Worm (Caenorhabditis elegans): Measurements from ENCODE around the gene pch-2.

The pch-2 gene

ce11 chrII:8152711-8153325, 5.3 kb upstream of the pch-2 start:
- TF ChIP-seq hnd-1 (tag; optimal IDR thresholded peaks at IDR 0.05) (no peak), sea-1 (GFP tag; conservative IDR thresholded peaks at IDR 0.05) (no peak), tra-4 (tag; optimal IDR thresholded peaks at IDR 0.05) (no peak), B0310.2 (tag; optimal IDR thresholded peaks at IDR 0.05) (no peak), tbx-11 (GFP tag; IDR thresholded peaks at IDR 0.05) (no peak), hmbx-1 (tag; optimal IDR thresholded peaks at IDR 0.05) (no peak), ets-7 (tag; optimal IDR thresholded peaks at IDR 0.05) (no peak), ama-1 (optimal IDR thresholded peaks at IDR 0.05) (no peak), scrt-1 (GFP tag; IDR thresholded peaks at IDR 0.05) (no peak), tbx-37 (GFP tag; conservative IDR thresholded peaks at IDR 0.05) (no peak), hmg-4 (GFP tag; optimal IDR thresholded peaks at IDR 0.05) (no peak), ceh-13 (GFP tag; optimal IDR thresholded peaks at IDR 0.05) (no peak), F13C5.2 (tag; optimal IDR thresholded peaks at IDR 0.05) (no peak), pes-1 (GFP tag; IDR thresholded peaks at IDR 0.05) (no peak), ceh-36 (tag; optimal IDR thresholded peaks at IDR 0.05) (no peak)

- TF ChIP-seq F13C5.2 (tag; optimal IDR thresholded peaks at IDR 0.05): no peak
- no peak for TF ChIP-seq tbx-11 (GFP tag; IDR thresholded peaks at IDR 0.05)
- no peak for TF ChIP-seq ets-7 (tag; optimal IDR thresholded peaks at IDR 0.05)
Measured at ce11 chrII:8156845-8157373, 1.2 kb upstream of the pch-2 start, which contains the start of the genes tub-1 and tmem-138. Gene tub-1 (minus strand): TSS chrII:8156945. Gene tmem-138 (plus strand): TSS chrII:8157323.

- no peak for TF ChIP-seq ceh-13 (GFP tag; optimal IDR thresholded peaks at IDR 0.05)
- no peak for TF ChIP-seq sea-1 (GFP tag; conservative IDR thresholded peaks at IDR 0.05)
Measured at ce11 chrII:8160916-8161315, 2.8 kb downstream of the pch-2 start.

ce11 chrII:8162120-8162648, 4.0 kb downstream of the pch-2 start, which contains the start of the genes emb-27 and rrf-3:
Gene emb-27 (minus strand): TSS chrII:8162170.
Gene rrf-3 (plus strand): TSS chrII:8162465.
- TF ChIP-seq B0310.2 (tag; optimal IDR thresholded peaks at IDR 0.05) (no peak), F13C5.2 (tag; optimal IDR thresholded peaks at IDR 0.05) (no peak), pes-1 (GFP tag; IDR thresholded peaks at IDR 0.05) (no peak)

ce11 chrII:8169283-8169682, 11.1 kb downstream of the pch-2 start, which contains the start of gene T05C12.15:
Gene T05C12.15 (plus strand): TSS chrII:8169583.
- TF ChIP-seq ceh-36 (tag; optimal IDR thresholded peaks at IDR 0.05) (no peak), ama-1 (optimal IDR thresholded peaks at IDR 0.05) (no peak), ceh-13 (GFP tag; optimal IDR thresholded peaks at IDR 0.05) (no peak), tbx-11 (GFP tag; IDR thresholded peaks at IDR 0.05) (no peak), sea-1 (GFP tag; conservative IDR thresholded peaks at IDR 0.05) (no peak), hmbx-1 (tag; optimal IDR thresholded peaks at IDR 0.05) (no peak)

ce11 chrII:8170374-8170773, 12.2 kb downstream of the pch-2 start, which contains the start of gene T05C12.11:
Gene T05C12.11 (minus strand): TSS chrII:8170474.
- no peak for TF ChIP-seq tbx-11 (GFP tag; IDR thresholded peaks at IDR 0.05)
- TF ChIP-seq scrt-1 (GFP tag; IDR thresholded peaks at IDR 0.05): no peak
- no peak for TF ChIP-seq tbx-37 (GFP tag; conservative IDR thresholded peaks at IDR 0.05)
- TF ChIP-seq hmg-4 (GFP tag; optimal IDR thresholded peaks at IDR 0.05): no peak
- TF ChIP-seq flt-1 (GFP tag; IDR thresholded peaks at IDR 0.05): no peak
- no peak for TF ChIP-seq aly-1 (tag; optimal IDR thresholded peaks at IDR 0.05)
- no peak for TF ChIP-seq ceh-13 (GFP tag; optimal IDR thresholded peaks at IDR 0.05)
- TF ChIP-seq hmbx-1 (tag; optimal IDR thresholded peaks at IDR 0.05): no peak
- TF ChIP-seq sea-1 (GFP tag; conservative IDR thresholded peaks at IDR 0.05): no peak

- no peak for TF ChIP-seq F13C5.2 (tag; optimal IDR thresholded peaks at IDR 0.05)
- TF ChIP-seq tbx-11 (GFP tag; IDR thresholded peaks at IDR 0.05): no peak
- TF ChIP-seq hnd-1 (tag; optimal IDR thresholded peaks at IDR 0.05): no peak
- TF ChIP-seq hmbx-1 (tag; optimal IDR thresholded peaks at IDR 0.05): no peak
- TF ChIP-seq flt-1 (GFP tag; IDR thresholded peaks at IDR 0.05): no peak
- no peak for TF ChIP-seq ama-1 (optimal IDR thresholded peaks at IDR 0.05)
- TF ChIP-seq aly-1 (tag; optimal IDR thresholded peaks at IDR 0.05): no peak
- TF ChIP-seq tbx-37 (GFP tag; conservative IDR thresholded peaks at IDR 0.05): no peak
- TF ChIP-seq ceh-36 (tag; optimal IDR thresholded peaks at IDR 0.05): no peak
- TF ChIP-seq sea-1 (GFP tag; conservative IDR thresholded peaks at IDR 0.05): no peak
- TF ChIP-seq pes-1 (GFP tag; IDR thresholded peaks at IDR 0.05): no peak
- no peak for TF ChIP-seq ceh-13 (GFP tag; optimal IDR thresholded peaks at IDR 0.05)
- TF ChIP-seq B0310.2 (tag; optimal IDR thresholded peaks at IDR 0.05): no peak
- TF ChIP-seq hmg-4 (GFP tag; optimal IDR thresholded peaks at IDR 0.05): no peak
- TF ChIP-seq ets-7 (tag; optimal IDR thresholded peaks at IDR 0.05): no peak
- TF ChIP-seq tra-4 (tag; optimal IDR thresholded peaks at IDR 0.05): no peak
- no peak for TF ChIP-seq scrt-1 (GFP tag; IDR thresholded peaks at IDR 0.05)
Measured at ce11 chrII:8173449-8173848, 15.3 kb downstream of the pch-2 start, which contains the start of the genes decr-1.3 and T05C12.1. Gene decr-1.3 (minus strand): TSS chrII:8173549. Gene T05C12.1 (plus strand): TSS chrII:8173680.

- TF ChIP-seq tra-4 (tag; optimal IDR thresholded peaks at IDR 0.05) (no peak), hnd-1 (tag; optimal IDR thresholded peaks at IDR 0.05) (no peak), ceh-13 (GFP tag; optimal IDR thresholded peaks at IDR 0.05) (no peak), hmg-4 (GFP tag; optimal IDR thresholded peaks at IDR 0.05) (no peak), ceh-36 (tag; optimal IDR thresholded peaks at IDR 0.05) (no peak), B0310.2 (tag; optimal IDR thresholded peaks at IDR 0.05) (no peak), scrt-1 (GFP tag; IDR thresholded peaks at IDR 0.05) (no peak), tbx-37 (GFP tag; conservative IDR thresholded peaks at IDR 0.05) (no peak), tbx-11 (GFP tag; IDR thresholded peaks at IDR 0.05) (no peak), pes-1 (GFP tag; IDR thresholded peaks at IDR 0.05) (no peak), hmbx-1 (tag; optimal IDR thresholded peaks at IDR 0.05) (no peak)
Measured at ce11 chrII:8174148-8174547, 16.0 kb downstream of the pch-2 start.
